Fruit fly (Drosophila melanogaster): Measurements from ENCODE around the gene CG15431.

CG15431 gene

DNA sequence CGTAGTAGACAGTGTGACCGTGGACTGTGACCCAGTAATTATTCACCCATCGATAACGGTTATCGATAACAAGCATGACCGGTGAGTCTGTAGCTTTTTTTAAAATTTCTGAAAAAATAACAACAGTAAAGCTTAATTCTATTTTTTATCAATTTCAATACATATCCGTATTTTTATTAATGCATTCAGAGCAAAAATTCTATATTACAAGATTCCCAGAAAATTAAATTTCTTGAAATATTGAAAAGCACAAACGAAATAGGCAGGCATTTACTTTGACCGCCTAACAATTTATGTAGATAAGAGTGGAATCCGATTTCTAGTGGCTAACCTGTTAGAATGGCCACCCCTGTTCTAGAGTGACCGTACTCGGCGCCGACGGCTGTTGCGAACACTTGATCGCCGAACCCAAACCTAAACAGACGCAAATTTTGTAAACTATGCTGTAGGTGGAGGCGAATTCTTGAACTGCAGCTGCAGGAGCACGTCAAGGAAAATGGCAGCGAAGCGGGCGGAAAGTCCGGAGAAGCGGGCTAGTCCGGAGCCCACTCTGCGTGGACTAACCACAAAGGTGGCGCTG is 47.1 kb downstream of the CG15431 start, which contains the start of gene CG3652:
Gene CG3652 (minus strand): TSS at position 35 of the 580 bp plus-strand sequence.
- TF ChIP-seq cyc (GFP tag; optimal IDR thresholded peaks at IDR 0.05) (no peak), CG8632 (GFP tag; optimal IDR thresholded peaks at IDR 0.05) (no peak), Lpt (GFP tag; optimal IDR thresholded peaks at IDR 0.05) (no peak), CG6792 (GFP tag; optimal IDR thresholded peaks at IDR 0.05) (no peak), spab (GFP tag; optimal IDR thresholded peaks at IDR 0.05) (no peak), CG6854 (GFP tag; optimal IDR thresholded peaks at IDR 0.05) (no peak), CG16779 (tag; optimal IDR thresholded peaks at IDR 0.05) (no peak), CG6276 (GFP tag; optimal IDR thresholded peaks at IDR 0.05) (no peak), CG3919 (GFP tag; optimal IDR thresholded peaks at IDR 0.05) (no peak), CG8319 (GFP tag; optimal IDR thresholded peaks at IDR 0.05) (no peak), CG11902 (GFP tag; optimal IDR thresholded peaks at IDR 0.05) (peak; percentile 26), CG6808 (GFP tag; optimal IDR thresholded peaks at IDR 0.05) (no peak), topi (GFP tag; optimal IDR thresholded peaks at IDR 0.05) (no peak), ss (GFP tag; optimal IDR thresholded peaks at IDR 0.05) (no peak), Eip78C (GFP tag) (no peak), salr (GFP tag; optimal IDR thresholded peaks at IDR 0.05) (no peak), pdm3 (GFP tag; optimal IDR thresholded peaks at IDR 0.05) (no peak), dac (GFP tag; optimal IDR thresholded peaks at IDR 0.05) (no peak), fd85E (GFP tag; optimal IDR thresholded peaks at IDR 0.05) (no peak), Hr39 (GFP tag; optimal IDR thresholded peaks at IDR 0.05) (no peak), CG11762 (GFP tag; optimal IDR thresholded peaks at IDR 0.05; ENCODE audit: insufficient read depth) (peak; percentile 37), esn (GFP tag; optimal IDR thresholded peaks at IDR 0.05) (peak; percentile 60), acj6 (GFP tag; optimal IDR thresholded peaks at IDR 0.05) (no peak), CG8119 (GFP tag; IDR thresholded peaks at IDR 0.05) (0 out of 3 replicates have a peak, but pooled peaks have one; percentile 33), CG1621 (tag; optimal IDR thresholded peaks at IDR 0.05) (no peak), Hr38 (GFP tag; optimal IDR thresholded peaks at IDR 0.05) (no peak), CG11294 (GFP tag; IDR thresholded peaks at IDR 0.05) (no peak), Smox (GFP tag; optimal IDR thresholded peaks at IDR 0.05) (no peak), CG9139 (GFP tag; optimal IDR thresholded peaks at IDR 0.05) (no peak), Sox102F (GFP tag; optimal IDR thresholded peaks at IDR 0.05) (no peak), CG15336 (GFP tag; IDR thresholded peaks at IDR 0.05) (no peak), CG10669 (GFP tag; optimal IDR thresholded peaks at IDR 0.05) (no peak), Met (GFP tag; optimal IDR thresholded peaks at IDR 0.05) (no peak), CG31627 (GFP tag; optimal IDR thresholded peaks at IDR 0.05) (peak; percentile 62), fkh (GFP tag; optimal IDR thresholded peaks at IDR 0.05) (no peak), Eip75B (GFP tag; optimal IDR thresholded peaks at IDR 0.05) (no peak), Sox14 (GFP tag; optimal IDR thresholded peaks at IDR 0.05) (peak; percentile 63), CG4318 (GFP tag; optimal IDR thresholded peaks at IDR 0.05) (no peak), vri (GFP tag; optimal IDR thresholded peaks at IDR 0.05) (no peak), eg (GFP tag; IDR thresholded peaks at IDR 0.05) (no peak), Hr4 (GFP tag; optimal IDR thresholded peaks at IDR 0.05) (no peak), Ets96B (tag; optimal IDR thresholded peaks at IDR 0.05) (no peak), CG7368 (GFP tag; optimal IDR thresholded peaks at IDR 0.05) (no peak), CG10631 (GFP tag; optimal IDR thresholded peaks at IDR 0.05) (no peak), CG32006 (GFP tag; optimal IDR thresholded peaks at IDR 0.05) (no peak), fd59A (GFP tag; optimal IDR thresholded peaks at IDR 0.05) (no peak), CG34406 (GFP tag; optimal IDR thresholded peaks at IDR 0.05) (no peak), svp (GFP tag) (peak; percentile 88), net (GFP tag; optimal IDR thresholded peaks at IDR 0.05) (no peak), Sox15 (GFP tag; optimal IDR thresholded peaks at IDR 0.05) (peak; percentile 37), lz (GFP tag; optimal IDR thresholded peaks at IDR 0.05) (peak; percentile 61), Blimp-1 (GFP tag; optimal IDR thresholded peaks at IDR 0.05) (no peak), CG6163 (GFP tag; IDR thresholded peaks at IDR 0.05) (no peak)

All from whole organism, prepupa.